Worm (Caenorhabditis elegans) whole organism, mixed stage, embryonic: ENCODE measurements around the gene helq-1.

ENCODE experiments used
- M03D4.4 ChIP-seq: sonication (generic microtip); optimal IDR thresholded peaks from 2 replicates; lab custom pipeline; 2017; ENCODE audit warnings: mild to moderate bottlenecking, missing genetic modification characterization, missing compliant biosample characterization
- bed-3 ChIP-seq: fragments of 200-800 bp; sonication (Bioruptor generic); optimal IDR thresholded peaks from 3 replicates; lab custom pipeline; 2018; ENCODE audit warnings: mild to moderate bottlenecking, missing genetic modification characterization, moderate library complexity, missing compliant biosample characterization
- blmp-1 ChIP-seq: fragments of 150-350 bp; optimal IDR thresholded peaks from 2 replicates; lab custom pipeline; 2014; ENCODE audit warnings: missing biosample characterization, missing genetic modification characterization
- ceh-39 ChIP-seq: fragments of 150-350 bp; optimal IDR thresholded peaks from 2 replicates; lab custom pipeline; 2014; ENCODE audit warnings: missing biosample characterization, missing genetic modification characterization
- ceh-43 ChIP-seq: fragments of 200-800 bp; sonication (Bioruptor generic); optimal IDR thresholded peaks from 2 replicates; lab custom pipeline; 2018; ENCODE audit warnings: mild to moderate bottlenecking, missing genetic modification characterization, moderate library complexity, missing compliant biosample characterization
- ceh-83 ChIP-seq: fragments of 200-800 bp; sonication (Bioruptor generic); optimal IDR thresholded peaks from 2 replicates; lab custom pipeline; 2018; ENCODE audit warnings: mild to moderate bottlenecking, missing genetic modification characterization, missing compliant biosample characterization
- ces-1 ChIP-seq: fragments of 150-350 bp; optimal IDR thresholded peaks from 2 replicates; lab custom pipeline; 2014; ENCODE audit warnings: missing biosample characterization, missing genetic modification reagents, missing genetic modification characterization
- cnd-1 ChIP-seq: fragments of 200-800 bp; sonication (Bioruptor generic); optimal IDR thresholded peaks from 2 replicates; lab custom pipeline; 2018; ENCODE audit warnings: mild to moderate bottlenecking, missing genetic modification characterization, missing compliant biosample characterization
- drap-1 ChIP-seq: fragments of 200-800 bp; sonication (Bioruptor generic); optimal IDR thresholded peaks from 3 replicates; lab custom pipeline; 2018; ENCODE audit warnings: mild to moderate bottlenecking, missing genetic modification characterization, missing compliant biosample characterization
- elt-1 ChIP-seq: sonication (generic microtip); optimal IDR thresholded peaks from 2 replicates; lab custom pipeline; 2017; ENCODE audit warnings: missing genetic modification characterization, mild to moderate bottlenecking, missing compliant biosample characterization, antibody characterized with exemption, moderate library complexity, borderline replicate concordance; ENCODE audit not compliant: insufficient read depth
- elt-3 ChIP-seq: fragments of 150-350 bp; optimal IDR thresholded peaks from 2 replicates; lab custom pipeline; 2014; ENCODE audit warnings: missing biosample characterization, missing genetic modification characterization
- flh-1 ChIP-seq: fragments of 200-800 bp; sonication (Bioruptor generic); optimal IDR thresholded peaks from 2 replicates; lab custom pipeline; 2018; ENCODE audit warnings: mild to moderate bottlenecking, missing genetic modification characterization, moderate library complexity, missing compliant biosample characterization
- ham-2 ChIP-seq: fragments of 200-800 bp; sonication (Bioruptor generic); optimal IDR thresholded peaks from 2 replicates; lab custom pipeline; 2018; ENCODE audit warnings: mild to moderate bottlenecking, missing genetic modification characterization, missing compliant biosample characterization
- hlh-1 ChIP-seq: fragments of 150-350 bp; optimal IDR thresholded peaks from 2 replicates; lab custom pipeline; 2014; ENCODE audit warnings: missing biosample characterization, missing genetic modification reagents, missing genetic modification characterization
- lin-32 ChIP-seq: fragments of 200-800 bp; sonication (Bioruptor generic); optimal IDR thresholded peaks from 2 replicates; lab custom pipeline; 2018; ENCODE audit warnings: mild to moderate bottlenecking, missing genetic modification characterization, missing compliant biosample characterization
- lsy-2 ChIP-seq: fragments of 150-350 bp; optimal IDR thresholded peaks from 2 replicates; lab custom pipeline; 2014; ENCODE audit warnings: missing biosample characterization, missing genetic modification characterization
- mab-5 ChIP-seq: fragments of 150-350 bp; optimal IDR thresholded peaks from 2 replicates; lab custom pipeline; 2014; ENCODE audit warnings: missing biosample characterization, missing genetic modification characterization
- mep-1 ChIP-seq: fragments of 150-350 bp; optimal IDR thresholded peaks from 2 replicates; lab custom pipeline; 2017; ENCODE audit warnings: missing biosample characterization, missing genetic modification reagents, missing genetic modification characterization, inconsistent platforms
- mls-2 ChIP-seq: sonication (generic microtip); optimal IDR thresholded peaks from 2 replicates; lab custom pipeline; 2016; ENCODE audit warnings: mild to moderate bottlenecking, missing genetic modification characterization, moderate library complexity, missing compliant biosample characterization
- nhr-12 ChIP-seq: fragments of 150-350 bp; optimal IDR thresholded peaks from 2 replicates; lab custom pipeline; 2014; ENCODE audit warnings: missing biosample characterization, missing genetic modification characterization
- nhr-2 ChIP-seq: fragments of 150-350 bp; optimal IDR thresholded peaks from 2 replicates; lab custom pipeline; 2014; ENCODE audit warnings: missing biosample characterization, missing genetic modification characterization
- nhr-237 ChIP-seq: fragments of 150-350 bp; optimal IDR thresholded peaks from 2 replicates; lab custom pipeline; 2014; ENCODE audit warnings: missing biosample characterization, missing genetic modification characterization
- nhr-28 ChIP-seq: fragments of 150-350 bp; optimal IDR thresholded peaks from 2 replicates; lab custom pipeline; 2014; ENCODE audit warnings: missing biosample characterization, missing genetic modification characterization
- nhr-76 ChIP-seq: sonication (generic microtip); optimal IDR thresholded peaks from 2 replicates; lab custom pipeline; 2017; ENCODE audit warnings: missing biosample characterization, missing genetic modification characterization
- pha-4 ChIP-seq: fragments of 150-350 bp; optimal IDR thresholded peaks from 2 replicates; lab custom pipeline; 2018; ENCODE audit warnings: missing biosample characterization, missing genetic modification reagents, missing genetic modification characterization
- sem-2 ChIP-seq: fragments of 200-800 bp; sonication (Bioruptor generic); optimal IDR thresholded peaks from 2 replicates; lab custom pipeline; 2018; ENCODE audit warnings: mild to moderate bottlenecking, missing genetic modification characterization, missing compliant biosample characterization
- sptf-1 ChIP-seq: sonication (generic microtip); optimal IDR thresholded peaks from 2 replicates; lab custom pipeline; 2017; ENCODE audit warnings: mild to moderate bottlenecking, missing genetic modification characterization, moderate library complexity, missing compliant biosample characterization
- tbx-8 ChIP-seq: fragments of 200-800 bp; sonication (Bioruptor generic); optimal IDR thresholded peaks from 2 replicates; lab custom pipeline; 2018; ENCODE audit warnings: mild to moderate bottlenecking, missing genetic modification characterization, moderate library complexity, missing compliant biosample characterization
- unc-120 ChIP-seq: sonication (generic microtip); optimal IDR thresholded peaks from 2 replicates; lab custom pipeline; 2017; ENCODE audit warnings: missing genetic modification characterization, missing compliant biosample characterization; ENCODE audit not compliant: poor library complexity, severe bottlenecking
- unc-39 ChIP-seq: fragments of 150-350 bp; optimal IDR thresholded peaks from 2 replicates; lab custom pipeline; 2014; ENCODE audit warnings: missing biosample characterization, missing genetic modification characterization
- unc-62 ChIP-seq: fragments of 150-350 bp; optimal IDR thresholded peaks from 2 replicates; lab custom pipeline; 2014; ENCODE audit warnings: missing biosample characterization, missing genetic modification reagents, missing genetic modification characterization
- zip-8 ChIP-seq: fragments of 150-350 bp; optimal IDR thresholded peaks from 2 replicates; lab custom pipeline; 2014; ENCODE audit warnings: missing biosample characterization, missing genetic modification characterization
- ztf-11 ChIP-seq: fragments of 150-350 bp; optimal IDR thresholded peaks from 2 replicates; lab custom pipeline; 2014; ENCODE audit warnings: missing biosample characterization, missing genetic modification characterization

The helq-1 gene

ce11 chrIII:605415-606054 lies 18.6 kb upstream of the helq-1 start, which contains the start of the genes Y55B1AR.4 and ttr-7:
TSS of gene Y55B1AR.4 (minus strand) at chrIII:605515.
TSS of gene ttr-7 (plus strand) at chrIII:606004.
- TF ChIP-seq M03D4.4 (no peak), hlh-1 (tag; lab: Kevin White, UChicago) (no peak), blmp-1 (tag; lab: Kevin White, UChicago) (no peak), ztf-11 (no peak), lin-32 (no peak), ham-2 (GFP tag; lab: Kevin White, UChicago) (no peak), mls-2 (no peak), cnd-1 (tag; lab: Kevin White, UChicago) (no peak), sem-2 (no peak), nhr-76 (no peak), unc-39 (no peak), tbx-8 (no peak), sptf-1 (tag; lab: Kevin White, UChicago) (no peak), ceh-39 (tag; lab: Kevin White, UChicago) (no peak), nhr-28 (tag; lab: Kevin White, UChicago) (no peak)
- TF ChIP-seq, all 35 proteins: peak for 0

DNA sequence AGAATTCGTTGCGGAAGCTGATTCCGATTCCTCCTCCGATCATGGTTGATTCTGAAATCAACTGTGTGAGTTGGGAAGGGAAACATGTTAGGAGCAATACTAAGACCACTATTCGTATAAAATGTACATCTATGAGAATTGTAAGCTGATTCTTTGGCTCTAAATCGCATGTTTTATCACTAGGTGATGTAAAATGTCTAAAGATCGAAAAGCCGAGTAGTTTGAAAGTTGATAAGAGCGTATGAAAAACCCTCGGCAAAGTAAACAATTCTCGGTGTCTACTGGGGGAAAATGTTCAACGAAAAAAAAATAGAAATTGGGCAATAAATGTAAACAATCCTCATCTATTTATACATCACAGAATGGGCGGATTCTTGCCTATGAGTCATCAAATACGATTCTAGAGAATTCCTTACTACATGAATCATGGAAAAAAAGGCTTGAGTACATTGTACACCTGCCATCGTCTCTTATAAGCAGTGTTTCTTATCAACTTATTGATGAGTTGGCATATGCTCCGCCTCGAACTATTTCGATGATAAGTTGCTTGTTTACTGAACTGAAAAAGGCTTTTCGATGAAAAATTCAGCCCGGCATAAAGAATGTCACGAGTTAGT lies 13.5 kb upstream of the helq-1 start, which contains the start of gene lec-6:
lec-6 (minus strand) TSS at position 51 of the 617 bp plus-strand sequence.
- TF ChIP-seq blmp-1 (tag; lab: Kevin White, UChicago) (no peak), ham-2 (GFP tag; lab: Kevin White, UChicago) (no peak), pha-4 (tag; lab: Kevin White, UChicago) (no peak), ceh-83 (GFP tag; lab: Kevin White, UChicago) (no peak), mab-5 (tag; lab: Kevin White, UChicago) (no peak), elt-3 (no peak), sptf-1 (tag; lab: Kevin White, UChicago) (no peak)

DNA sequence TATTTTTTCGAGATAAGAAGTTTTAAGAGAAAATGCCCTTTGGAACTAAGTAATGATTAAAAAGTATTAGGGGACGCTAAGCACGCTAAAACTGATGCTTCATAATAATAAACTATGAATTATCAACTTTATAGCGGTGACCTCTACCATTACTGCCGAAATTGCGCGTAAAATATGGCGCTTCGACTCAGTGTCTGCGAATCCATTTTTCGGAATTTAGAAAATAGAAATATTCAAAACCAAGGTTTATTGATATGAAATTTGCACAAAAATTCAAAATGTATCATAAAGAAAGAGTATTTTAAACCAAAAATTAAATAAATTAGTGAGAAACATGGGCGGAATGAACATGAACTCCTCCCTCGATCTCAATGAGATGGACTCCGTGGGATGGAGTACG lies 12.4 kb upstream of the helq-1 start:
- no peak for TF ChIP-seq lin-32
- no peak for TF ChIP-seq nhr-2 (tag; lab: Kevin White, UChicago)
- no peak for TF ChIP-seq bed-3
- TF ChIP-seq elt-1 (tag; lab: Kevin White, UChicago): no peak
- no peak for TF ChIP-seq ham-2 (GFP tag; lab: Kevin White, UChicago)
- TF ChIP-seq blmp-1 (tag; lab: Kevin White, UChicago): no peak
- TF ChIP-seq cnd-1 (tag; lab: Kevin White, UChicago): no peak
- TF ChIP-seq unc-62 (GFP tag; lab: Kevin White, UChicago): no peak
- no peak for TF ChIP-seq mep-1 (tag; lab: Kevin White, UChicago)
- no peak for TF ChIP-seq mab-5 (tag; lab: Kevin White, UChicago)
- TF ChIP-seq nhr-237: no peak
- TF ChIP-seq, all 35 proteins: peak for 0

DNA sequence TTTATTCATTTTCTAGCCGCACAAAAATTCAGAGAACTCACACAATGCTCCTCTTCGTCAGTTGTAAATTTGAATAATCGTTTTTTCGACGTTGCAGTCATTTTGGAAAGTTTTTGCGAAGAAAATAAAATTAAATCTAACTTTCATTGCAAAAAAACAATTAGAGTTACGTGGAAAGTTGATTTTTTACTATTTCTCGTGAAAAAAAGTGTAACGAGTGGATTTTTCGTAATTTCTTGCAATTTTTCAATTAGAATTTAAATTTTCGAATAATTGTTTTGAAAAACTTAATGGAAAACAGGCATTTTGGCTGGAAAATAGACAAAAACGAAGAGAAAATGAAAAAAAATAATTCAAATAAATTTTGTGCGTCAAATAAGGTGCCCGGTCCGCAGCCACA lies 11.8 kb upstream of the helq-1 start, which contains the start of gene Y55B1AR.2:
Y55B1AR.2 (minus strand) TSS at position 101 of the 400 bp plus-strand sequence.
- TF ChIP-seq sptf-1 (tag; lab: Kevin White, UChicago) (no peak), sem-2 (no peak), lsy-2 (tag; lab: Kevin White, UChicago) (no peak), ceh-43 (GFP tag; lab: Kevin White, UChicago) (no peak), drap-1 (GFP tag; lab: Kevin White, UChicago) (no peak), nhr-28 (tag; lab: Kevin White, UChicago) (no peak), mab-5 (tag; lab: Kevin White, UChicago) (no peak), lin-32 (no peak), blmp-1 (tag; lab: Kevin White, UChicago) (no peak), unc-39 (no peak)

- TF ChIP-seq zip-8 (no peak), lsy-2 (tag; lab: Kevin White, UChicago) (no peak), nhr-76 (no peak), ham-2 (GFP tag; lab: Kevin White, UChicago) (peak; percentile 97), mls-2 (peak; percentile 64), unc-120 (tag; lab: Kevin White, UChicago) (no peak), ceh-39 (tag; lab: Kevin White, UChicago) (no peak), hlh-1 (tag; lab: Kevin White, UChicago) (peak; percentile 9), nhr-2 (tag; lab: Kevin White, UChicago) (no peak), ces-1 (GFP tag; lab: Kevin White, UChicago) (peak; percentile 91), ztf-11 (peak; percentile 43), pha-4 (tag; lab: Kevin White, UChicago) (peak; percentile 39), flh-1 (no peak), mep-1 (tag; lab: Kevin White, UChicago) (peak; percentile 60), unc-39 (no peak), sptf-1 (tag; lab: Kevin White, UChicago) (peak; percentile 43), nhr-237 (peak; percentile 20), nhr-12 (tag; lab: Kevin White, UChicago) (no peak)
These were observed 11.3 kb upstream of the helq-1 start for ce11 chrIII:598168-598567.
